Fruit fly (Drosophila melanogaster) whole organism, embryonic: ENCODE measurements around the gene IKKepsilon.

Experiments
- BEAF-32 ChIP-seq: fragments of 200-800 bp; sonication (Bioruptor generic); optimal IDR thresholded peaks from 3 replicates; lab custom pipeline; 2017; ENCODE audit warnings: missing biosample characterization, missing genetic modification characterization, mild to moderate bottlenecking, moderate library complexity, missing genetic modification reagents
- CG10147 ChIP-seq: fragments of 200-800 bp; sonication (Bioruptor generic); optimal IDR thresholded peaks from 2 replicates; lab custom pipeline; 2019; ENCODE audit warnings: missing biosample characterization, mild to moderate bottlenecking, missing genetic modification characterization, moderate library complexity
- CG11398 ChIP-seq: fragments of 200-800 bp; sonication (Bioruptor generic); optimal IDR thresholded peaks from 2 replicates; lab custom pipeline; 2016; ENCODE audit warnings: missing biosample characterization, missing genetic modification characterization
- CG12391 ChIP-seq: fragments of 200-800 bp; sonication (Bioruptor generic); optimal IDR thresholded peaks from 3 replicates; lab custom pipeline; 2018; ENCODE audit warnings: missing biosample characterization, mild to moderate bottlenecking, missing genetic modification characterization, moderate library complexity
- CG12659 ChIP-seq: fragments of 200-800 bp; sonication (Bioruptor generic); optimal IDR thresholded peaks from 3 replicates; lab custom pipeline; 2017; ENCODE audit warnings: mild to moderate bottlenecking, missing biosample characterization, missing genetic modification reagents, missing genetic modification characterization
- CG13123 ChIP-seq: fragments of 200-800 bp; sonication (Bioruptor generic); optimal IDR thresholded peaks from 2 replicates; lab custom pipeline; 2016; ENCODE audit warnings: missing biosample characterization, missing genetic modification characterization
- CG13624 ChIP-seq: fragments of 200-800 bp; sonication (Bioruptor generic); optimal IDR thresholded peaks from 2 replicates; lab custom pipeline; 2016; ENCODE audit warnings: missing biosample characterization, missing genetic modification characterization
- CG13775 ChIP-seq: fragments of 200-800 bp; sonication (Bioruptor generic); optimal IDR thresholded peaks from 3 replicates; lab custom pipeline; 2017; ENCODE audit warnings: missing biosample characterization, mild to moderate bottlenecking, missing genetic modification characterization
- CG14860 ChIP-seq: fragments of 200-800 bp; sonication (Bioruptor generic); IDR thresholded peaks from 3 replicates; pipeline ENCODE4 v1.3.6; 2022; ENCODE audit warnings: missing biosample characterization, missing genetic modification characterization; ENCODE audit not compliant: partially characterized antibody
- CG1529 ChIP-seq: fragments of 200-800 bp; sonication (Bioruptor generic); optimal IDR thresholded peaks from 3 replicates; lab custom pipeline; 2018; ENCODE audit warnings: missing biosample characterization, missing genetic modification characterization
- CG15514 ChIP-seq: fragments of 200-800 bp; sonication (Bioruptor generic); optimal IDR thresholded peaks from 3 replicates; lab custom pipeline; 2017; ENCODE audit warnings: missing biosample characterization, missing genetic modification characterization, mild to moderate bottlenecking, moderate library complexity, missing genetic modification reagents
- CG17612 ChIP-seq: fragments of 200-800 bp; sonication (Bioruptor generic); IDR thresholded peaks from 2 replicates; pipeline ENCODE4 v1.3.6; 2022; ENCODE audit warnings: missing biosample characterization, missing genetic modification characterization
- CG2712 ChIP-seq: fragments of 200-800 bp; optimal IDR thresholded peaks from 3 replicates; lab custom pipeline; 2019; ENCODE audit warnings: missing biosample characterization, mild to moderate bottlenecking, missing genetic modification characterization, moderate library complexity
- CG32532 ChIP-seq: fragments of 200-800 bp; sonication (Bioruptor generic); IDR thresholded peaks from 2 replicates; pipeline ENCODE4 v1.3.6; 2022; ENCODE audit warnings: missing biosample characterization, missing genetic modification characterization
- CG3847 ChIP-seq: fragments of 200-800 bp; sonication (Bioruptor generic); IDR thresholded peaks from 2 replicates; pipeline ENCODE4 v1.3.6; 2022; ENCODE audit warnings: missing biosample characterization, missing genetic modification characterization
- CG4617 ChIP-seq: fragments of 200-800 bp; sonication (Bioruptor generic); optimal IDR thresholded peaks from 3 replicates; lab custom pipeline; 2016; ENCODE audit warnings: missing biosample characterization, missing genetic modification characterization, borderline replicate concordance
- CG9797 ChIP-seq: fragments of 200-800 bp; sonication (Bioruptor generic); optimal IDR thresholded peaks from 3 replicates; lab custom pipeline; 2018; ENCODE audit warnings: missing biosample characterization, mild to moderate bottlenecking, missing genetic modification characterization
- CG9817 ChIP-seq: fragments of 200-800 bp; sonication (Bioruptor generic); optimal IDR thresholded peaks from 2 replicates; lab custom pipeline; 2018; ENCODE audit warnings: missing biosample characterization, mild to moderate bottlenecking, missing genetic modification characterization, moderate library complexity
- CHES-1-like ChIP-seq: fragments of 200-800 bp; sonication (Bioruptor generic); optimal IDR thresholded peaks from 2 replicates; lab custom pipeline; 2016; ENCODE audit warnings: missing biosample characterization, missing genetic modification characterization
- Dad ChIP-seq: fragments of 200-800 bp; sonication (Bioruptor generic); optimal IDR thresholded peaks from 3 replicates; lab custom pipeline; 2016; ENCODE audit warnings: missing biosample characterization, missing genetic modification characterization
- Doc3 ChIP-seq: fragments of 200-800 bp; sonication (Bioruptor generic); IDR thresholded peaks from 3 replicates; pipeline ENCODE4 v1.3.6; 2022; ENCODE audit warnings: missing biosample characterization, missing genetic modification characterization; ENCODE audit not compliant: partially characterized antibody
- Dp ChIP-seq: fragments of 200-800 bp; sonication (Bioruptor generic); optimal IDR thresholded peaks from 2 replicates; lab custom pipeline; 2018; ENCODE audit warnings: missing biosample characterization, mild to moderate bottlenecking, missing genetic modification characterization, moderate library complexity
- Ets97D ChIP-seq: fragments of 200-800 bp; sonication (Bioruptor generic); optimal IDR thresholded peaks from 3 replicates; lab custom pipeline; 2016; ENCODE audit warnings: missing biosample characterization, missing genetic modification characterization
- Hmx ChIP-seq: fragments of 200-800 bp; sonication (Bioruptor generic); optimal IDR thresholded peaks from 2 replicates; lab custom pipeline; 2016; ENCODE audit warnings: missing biosample characterization, missing genetic modification characterization
- Lhr ChIP-seq: fragments of 200-800 bp; sonication (Bioruptor generic); optimal IDR thresholded peaks from 3 replicates; lab custom pipeline; 2017; ENCODE audit warnings: mild to moderate bottlenecking, missing biosample characterization, missing genetic modification reagents, missing genetic modification characterization
- Med ChIP-seq: fragments of 200-800 bp; sonication (Bioruptor generic); peaks from one replicate; lab custom pipeline; 2016; ENCODE audit warnings: missing biosample characterization, missing genetic modification characterization, mild to moderate bottlenecking, inconsistent platforms, moderate library complexity
- Meics ChIP-seq: fragments of 200-800 bp; sonication (Bioruptor generic); optimal IDR thresholded peaks from 2 replicates; lab custom pipeline; 2017; ENCODE audit warnings: missing biosample characterization, mild to moderate bottlenecking, missing genetic modification characterization
- Mes4 ChIP-seq: fragments of 200-800 bp; sonication (Bioruptor generic); optimal IDR thresholded peaks from 2 replicates; lab custom pipeline; 2016; ENCODE audit warnings: missing biosample characterization, missing genetic modification characterization
- Myb ChIP-seq: fragments of 200-800 bp; sonication (Bioruptor generic); optimal IDR thresholded peaks from 2 replicates; lab custom pipeline; 2016; ENCODE audit warnings: missing biosample characterization, missing genetic modification characterization
- Pdp1 ChIP-seq, 2 experiments: fragments of 200-800 bp; sonication (Bioruptor generic); optimal IDR thresholded peaks; 3 replicates each; lab custom pipeline; 2016; ENCODE audit warnings: missing biosample characterization in 2 of 2, missing genetic modification characterization in 2 of 2, mild to moderate bottlenecking in 1 of 2, moderate library complexity in 1 of 2
- Xbp1 ChIP-seq: fragments of 200-800 bp; sonication (Bioruptor generic); optimal IDR thresholded peaks from 3 replicates; lab custom pipeline; 2016; ENCODE audit warnings: missing biosample characterization, mild to moderate bottlenecking, missing genetic modification characterization
- YL-1 ChIP-seq: fragments of 200-800 bp; sonication (Bioruptor generic); optimal IDR thresholded peaks from 3 replicates; lab custom pipeline; 2017; ENCODE audit warnings: missing biosample characterization, mild to moderate bottlenecking, missing genetic modification characterization
- crp ChIP-seq, 2 experiments: fragments of 200-800 bp; sonication (Bioruptor generic); optimal IDR thresholded peaks; 2 replicates in 1 of 2; 3 replicates in 1 of 2; lab custom pipeline; 2017; ENCODE audit warnings: missing biosample characterization in 2 of 2, missing genetic modification characterization in 2 of 2, mild to moderate bottlenecking in 1 of 2, moderate library complexity in 1 of 2
- dm ChIP-seq: fragments of 200-800 bp; sonication (Bioruptor generic); optimal IDR thresholded peaks from 3 replicates; lab custom pipeline; 2016; ENCODE audit warnings: missing biosample characterization, missing genetic modification characterization
- her ChIP-seq: fragments of 200-800 bp; sonication (Bioruptor generic); optimal IDR thresholded peaks from 2 replicates; lab custom pipeline; 2016; ENCODE audit warnings: missing biosample characterization, missing genetic modification characterization
- jigr1 ChIP-seq: fragments of 200-800 bp; sonication (Bioruptor generic); IDR thresholded peaks from 3 replicates; pipeline ENCODE4 v1.3.6; 2022; ENCODE audit warnings: missing biosample characterization, missing genetic modification characterization
- kah ChIP-seq: fragments of 200-800 bp; sonication (Bioruptor generic); optimal IDR thresholded peaks from 2 replicates; lab custom pipeline; 2018; ENCODE audit warnings: missing biosample characterization, mild to moderate bottlenecking, missing genetic modification characterization
- lbe ChIP-seq: fragments of 200-800 bp; sonication (Bioruptor generic); optimal IDR thresholded peaks from 2 replicates; lab custom pipeline; 2016; ENCODE audit warnings: missing biosample characterization, mild to moderate bottlenecking, missing genetic modification characterization
- pho ChIP-seq: fragments of 200-800 bp; sonication (Bioruptor generic); optimal IDR thresholded peaks from 2 replicates; lab custom pipeline; 2016; ENCODE audit warnings: missing biosample characterization, missing genetic modification characterization
- phol ChIP-seq: fragments of 200-800 bp; sonication (Bioruptor generic); optimal IDR thresholded peaks from 3 replicates; lab custom pipeline; 2018; ENCODE audit warnings: missing biosample characterization, mild to moderate bottlenecking, missing genetic modification characterization, moderate library complexity
- scrt ChIP-seq: fragments of 200-800 bp; sonication (Bioruptor generic); optimal IDR thresholded peaks from 2 replicates; lab custom pipeline; 2018; ENCODE audit warnings: missing biosample characterization, mild to moderate bottlenecking, missing genetic modification characterization, moderate library complexity
- sens ChIP-seq: fragments of 200-800 bp; sonication (Bioruptor generic); peaks from one replicate; lab custom pipeline; 2016; ENCODE audit warnings: missing biosample characterization, missing genetic modification characterization
- stwl ChIP-seq: fragments of 200-800 bp; sonication (Bioruptor generic); optimal IDR thresholded peaks from 3 replicates; lab custom pipeline; 2018; ENCODE audit warnings: missing biosample characterization, mild to moderate bottlenecking, missing genetic modification characterization, moderate library complexity
- sug ChIP-seq: fragments of 200-800 bp; optimal IDR thresholded peaks from 2 replicates; lab custom pipeline; 2019; ENCODE audit warnings: missing biosample characterization, mild to moderate bottlenecking, missing genetic modification characterization, moderate library complexity
- trem ChIP-seq: fragments of 200-800 bp; optimal IDR thresholded peaks from 3 replicates; lab custom pipeline; 2019; ENCODE audit warnings: missing biosample characterization, mild to moderate bottlenecking, missing genetic modification characterization, moderate library complexity
- twi ChIP-seq: fragments of 200-800 bp; optimal IDR thresholded peaks from 2 replicates; lab custom pipeline; 2019; ENCODE audit warnings: missing biosample characterization, mild to moderate bottlenecking, missing genetic modification characterization, moderate library complexity
- z ChIP-seq: fragments of 200-800 bp; sonication (Bioruptor generic); IDR thresholded peaks from 3 replicates; pipeline ENCODE4 v1.3.6; 2022; ENCODE audit warnings: missing biosample characterization, missing genetic modification characterization
- zen ChIP-seq: fragments of 200-800 bp; sonication (Bioruptor generic); optimal IDR thresholded peaks from 3 replicates; lab custom pipeline; 2018; ENCODE audit warnings: missing biosample characterization, mild to moderate bottlenecking, missing genetic modification characterization, moderate library complexity
- zf30C ChIP-seq: fragments of 200-800 bp; sonication (Bioruptor generic); optimal IDR thresholded peaks from 3 replicates; lab custom pipeline; 2018; ENCODE audit warnings: missing biosample characterization, mild to moderate bottlenecking, missing genetic modification characterization

The IKKepsilon gene

dm6 chr2L:20647240-20647908 lies 28.5 kb upstream of the IKKepsilon start (continued):
- TF ChIP-seq Myb (GFP tag; lab: Kevin White, UChicago) (peak; percentile 11), Meics (peak; percentile 4), CG13123 (GFP tag; lab: Kevin White, UChicago) (no peak), CG12659 (GFP tag; lab: Kevin White, UChicago) (peak; percentile 63), pho (GFP tag; lab: Kevin White, UChicago) (peak; percentile 11), Dad (peak; percentile 6), z (no peak), kah (GFP tag; lab: Kevin White, UChicago) (peak; percentile 8), CG3847 (GFP tag; lab: Robert Waterston, UW) (no peak), Hmx (GFP tag; lab: Kevin White, UChicago) (no peak), CG9817 (no peak), Dp (GFP tag; lab: Kevin White, UChicago) (peak; percentile 65), CG2712 (tag; lab: Kevin White, UChicago) (peak; percentile 23), jigr1 (no peak), BEAF-32 (peak; percentile 36), CG4617 (peak; percentile 16), her (GFP tag; lab: Kevin White, UChicago) (peak; percentile 5), crp (GFP tag; optimal IDR thresholded peaks at IDR 0.05; lab: Kevin White, UChicago) (peak in 1 of 2 experiments; percentile 73), sens (GFP tag; lab: Kevin White, UChicago) (peak; percentile 74), CG17612 (GFP tag; lab: Robert Waterston, UW) (no peak), zen (peak; percentile 43), lbe (GFP tag; lab: Kevin White, UChicago) (no peak), CG14860 (GFP tag; lab: Robert Waterston, UW) (no peak), dm (GFP tag; lab: Kevin White, UChicago) (peak; percentile 96), sug (peak; percentile 15), YL-1 (GFP tag; lab: Kevin White, UChicago) (peak; percentile 63), Doc3 (GFP tag; lab: Robert Waterston, UW) (no peak), CG32532 (GFP tag; lab: Robert Waterston, UW) (no peak), Xbp1 (GFP tag; lab: Kevin White, UChicago) (peak; percentile 33), CG9797 (GFP tag; lab: Kevin White, UChicago) (peak; percentile 89), Lhr (GFP tag; lab: Kevin White, UChicago) (peak; percentile 30), CG12391 (tag; lab: Kevin White, UChicago) (peak; percentile 49), CG13624 (peak; percentile 7), CHES-1-like (peak; percentile 17), Pdp1 (GFP tag; optimal IDR thresholded peaks at IDR 0.05; lab: Kevin White, UChicago) (peak in 1 of 2 experiments; percentile 90), twi (tag; lab: Kevin White, UChicago) (peak; percentile 1), Mes4 (GFP tag; lab: Kevin White, UChicago) (peak; percentile 28), CG13775 (GFP tag; lab: Kevin White, UChicago) (peak; percentile 11), stwl (tag; lab: Kevin White, UChicago) (peak; percentile 58), trem (tag; lab: Kevin White, UChicago) (peak; percentile 49), CG15514 (peak; percentile 32), CG1529 (no peak), CG10147 (peak; percentile 4), zf30C (GFP tag; lab: Kevin White, UChicago) (peak; percentile 44), phol (tag; lab: Kevin White, UChicago) (peak; percentile 5), CG11398 (GFP tag; lab: Kevin White, UChicago) (no peak), Ets97D (peak; percentile 55), Med (peak; percentile 82), scrt (GFP tag; lab: Kevin White, UChicago) (peak; percentile 48)
